Fruit fly (Drosophila melanogaster) whole organism, embryonic: Measurements from ENCODE around the gene Sf3a2.
A peak's percentile ranks its signal among the peaks of the same experiment; 100 is the strongest.

Source experiments
- ATbp ChIP-seq: fragments of 200-800 bp; sonication (Bioruptor generic); optimal IDR thresholded peaks from 2 replicates; lab custom pipeline; 2017; ENCODE audit warnings: missing biosample characterization, mild to moderate bottlenecking, missing genetic modification characterization, missing genetic modification reagents
- Asciz ChIP-seq: fragments of 200-800 bp; sonication (Bioruptor generic); optimal IDR thresholded peaks from 2 replicates; lab custom pipeline; 2017; ENCODE audit warnings: missing biosample characterization, mild to moderate bottlenecking, missing genetic modification characterization, missing genetic modification reagents
- Awh ChIP-seq: fragments of 200-800 bp; sonication (Bioruptor generic); IDR thresholded peaks from 2 replicates; pipeline ENCODE4, ENCODE4 v1.3.6; 2022; ENCODE audit warnings: missing biosample characterization, missing genetic modification characterization
- B-H1 ChIP-seq: fragments of 200-800 bp; sonication (Bioruptor generic); IDR thresholded peaks from 3 replicates; pipeline ENCODE4 v1.3.6; 2022; ENCODE audit warnings: missing biosample characterization, missing genetic modification characterization
- CG10274 ChIP-seq: fragments of 200-800 bp; sonication (Bioruptor generic); optimal IDR thresholded peaks from 3 replicates; lab custom pipeline; 2017; ENCODE audit warnings: missing biosample characterization, mild to moderate bottlenecking, missing genetic modification characterization
- CG10979 ChIP-seq: fragments of 200-800 bp; sonication (Bioruptor generic); optimal IDR thresholded peaks from 2 replicates; lab custom pipeline; 2018; ENCODE audit warnings: missing biosample characterization, mild to moderate bottlenecking, missing genetic modification characterization, moderate library complexity
- CG13775 ChIP-seq: fragments of 200-800 bp; sonication (Bioruptor generic); optimal IDR thresholded peaks from 3 replicates; lab custom pipeline; 2017; ENCODE audit warnings: missing biosample characterization, mild to moderate bottlenecking, missing genetic modification characterization
- CG15514 ChIP-seq: fragments of 200-800 bp; sonication (Bioruptor generic); optimal IDR thresholded peaks from 3 replicates; lab custom pipeline; 2017; ENCODE audit warnings: missing biosample characterization, missing genetic modification characterization, mild to moderate bottlenecking, moderate library complexity, missing genetic modification reagents
- CG2120 ChIP-seq: fragments of 200-800 bp; sonication (Bioruptor generic); optimal IDR thresholded peaks from 3 replicates; lab custom pipeline; 2016; ENCODE audit warnings: missing biosample characterization, missing genetic modification characterization
- CG2129 ChIP-seq: fragments of 200-800 bp; sonication (Bioruptor generic); IDR thresholded peaks from 2 replicates; pipeline ENCODE4 v1.3.6; 2022; ENCODE audit warnings: missing biosample characterization, missing genetic modification characterization; ENCODE audit not compliant: partially characterized antibody
- CG2199 ChIP-seq: fragments of 200-800 bp; sonication (Bioruptor generic); IDR thresholded peaks from 3 replicates; pipeline ENCODE4 v1.3.6; 2022; ENCODE audit warnings: missing biosample characterization, missing genetic modification characterization
- CG2875 ChIP-seq: fragments of 200-800 bp; sonication (Bioruptor generic); optimal IDR thresholded peaks from 2 replicates; lab custom pipeline; 2017; ENCODE audit warnings: missing biosample characterization, mild to moderate bottlenecking, missing genetic modification characterization, missing genetic modification reagents
- CG30431 ChIP-seq: fragments of 200-800 bp; sonication (Bioruptor generic); optimal IDR thresholded peaks from 2 replicates; lab custom pipeline; 2017; ENCODE audit warnings: missing biosample characterization, missing genetic modification characterization
- CG32532 ChIP-seq: fragments of 200-800 bp; sonication (Bioruptor generic); IDR thresholded peaks from 2 replicates; pipeline ENCODE4 v1.3.6; 2022; ENCODE audit warnings: missing biosample characterization, missing genetic modification characterization
- CG5953 ChIP-seq: fragments of 200-800 bp; sonication (Bioruptor generic); IDR thresholded peaks from 2 replicates; pipeline ENCODE4 v1.3.6; 2022; ENCODE audit warnings: missing biosample characterization, missing genetic modification characterization
- CG6765 ChIP-seq: fragments of 200-800 bp; sonication (Bioruptor generic); optimal IDR thresholded peaks from 3 replicates; lab custom pipeline; 2017; ENCODE audit warnings: missing biosample characterization, mild to moderate bottlenecking, missing genetic modification characterization
- CG7963 ChIP-seq: fragments of 200-800 bp; sonication (Bioruptor generic); IDR thresholded peaks from 3 replicates; pipeline ENCODE4 v1.3.6; 2022; ENCODE audit warnings: missing biosample characterization, missing genetic modification characterization; ENCODE audit not compliant: partially characterized antibody
- CG8290 ChIP-seq, 3 experiments: fragments of 200-800 bp; sonication (Bioruptor generic); optimal IDR thresholded peaks; 2 replicates each; lab custom pipeline; 2016 to 2019; ENCODE audit warnings: missing biosample characterization in 3 of 3, missing genetic modification characterization in 3 of 3, mild to moderate bottlenecking in 2 of 3, moderate library complexity in 1 of 3
- CG9609 ChIP-seq: fragments of 200-800 bp; sonication (Bioruptor generic); optimal IDR thresholded peaks from 3 replicates; lab custom pipeline; 2016; ENCODE audit warnings: missing biosample characterization, missing genetic modification characterization
- Camta ChIP-seq: fragments of 200-800 bp; sonication (Bioruptor generic); optimal IDR thresholded peaks from 2 replicates; lab custom pipeline; 2016; ENCODE audit warnings: missing biosample characterization, missing genetic modification characterization
- CrebB ChIP-seq: fragments of 200-800 bp; sonication (Bioruptor generic); optimal IDR thresholded peaks from 3 replicates; lab custom pipeline; 2018; ENCODE audit warnings: missing biosample characterization, mild to moderate bottlenecking, missing genetic modification characterization
- Dfd ChIP-seq, 2 experiments: fragments of >200 bp; optimal IDR thresholded peaks; 2 replicates each; lab custom pipeline; 2017; ENCODE audit warnings: missing biosample characterization in 2 of 2, missing genetic modification characterization in 2 of 2
- Doc2 ChIP-seq: fragments of 200-800 bp; sonication (Bioruptor generic); IDR thresholded peaks from 2 replicates; pipeline ENCODE4 v1.3.6; 2022; ENCODE audit warnings: missing biosample characterization, missing genetic modification characterization
- Doc3 ChIP-seq: fragments of 200-800 bp; sonication (Bioruptor generic); IDR thresholded peaks from 3 replicates; pipeline ENCODE4 v1.3.6; 2022; ENCODE audit warnings: missing biosample characterization, missing genetic modification characterization; ENCODE audit not compliant: partially characterized antibody
- Fer2 ChIP-seq: fragments of 200-800 bp; sonication (Bioruptor generic); optimal IDR thresholded peaks from 2 replicates; lab custom pipeline; 2018; ENCODE audit warnings: missing biosample characterization, mild to moderate bottlenecking, missing genetic modification characterization, moderate library complexity
- Meics ChIP-seq: fragments of 200-800 bp; sonication (Bioruptor generic); optimal IDR thresholded peaks from 2 replicates; lab custom pipeline; 2017; ENCODE audit warnings: missing biosample characterization, mild to moderate bottlenecking, missing genetic modification characterization
- Mes4 ChIP-seq: fragments of 200-800 bp; sonication (Bioruptor generic); optimal IDR thresholded peaks from 2 replicates; lab custom pipeline; 2016; ENCODE audit warnings: missing biosample characterization, missing genetic modification characterization
- NFAT ChIP-seq: fragments of 200-800 bp; sonication (Bioruptor generic); IDR thresholded peaks from 2 replicates; pipeline ENCODE4 v1.3.6; 2022; ENCODE audit warnings: missing biosample characterization, missing genetic modification characterization
- Scr ChIP-seq: fragments of 200-800 bp; sonication (Bioruptor generic); IDR thresholded peaks from 2 replicates; pipeline ENCODE4 v1.3.6; 2022; ENCODE audit warnings: missing biosample characterization, missing genetic modification characterization; ENCODE audit not compliant: partially characterized antibody
- Trl ChIP-seq, 3 experiments: fragments of >200 bp in 2 of 3; fragments of 200-800 bp in 1 of 3; sonication (Bioruptor generic) in 1 of 3; optimal IDR thresholded peaks; 2 replicates in 1 of 3; 3 replicates in 2 of 3; lab custom pipeline; 2016 to 2017; ENCODE audit warnings: missing biosample characterization in 1 of 3, missing genetic modification characterization in 1 of 3
- ato ChIP-seq: fragments of 200-800 bp; sonication (Bioruptor generic); IDR thresholded peaks from 2 replicates; pipeline ENCODE4 v1.3.6; 2022; ENCODE audit warnings: missing biosample characterization, missing genetic modification characterization; ENCODE audit not compliant: partially characterized antibody
- cato ChIP-seq: fragments of 200-800 bp; sonication (Bioruptor generic); optimal IDR thresholded peaks from 2 replicates; lab custom pipeline; 2016; ENCODE audit warnings: missing biosample characterization, missing genetic modification characterization, borderline replicate concordance
- chm ChIP-seq: fragments of 200-800 bp; sonication (Bioruptor generic); IDR thresholded peaks from 2 replicates; pipeline ENCODE4 v1.3.6; 2022; ENCODE audit warnings: missing biosample characterization, missing genetic modification characterization
- ci ChIP-seq: fragments of 200-800 bp; sonication (Bioruptor generic); IDR thresholded peaks from 3 replicates; pipeline ENCODE4 v1.3.6; 2022; ENCODE audit warnings: missing biosample characterization, missing genetic modification characterization
- crol ChIP-seq: fragments of 200-800 bp; sonication (Bioruptor generic); IDR thresholded peaks from 2 replicates; pipeline ENCODE4 v1.3.6; 2022; ENCODE audit warnings: missing biosample characterization, missing genetic modification characterization
- crp ChIP-seq, 2 experiments: fragments of 200-800 bp; sonication (Bioruptor generic); optimal IDR thresholded peaks; 2 replicates in 1 of 2; 3 replicates in 1 of 2; lab custom pipeline; 2017; ENCODE audit warnings: missing biosample characterization in 2 of 2, missing genetic modification characterization in 2 of 2, mild to moderate bottlenecking in 1 of 2, moderate library complexity in 1 of 2
- hkb ChIP-seq, 2 experiments: fragments of 200-800 bp in 1 of 2; fragments of >200 bp in 1 of 2; sonication (Bioruptor generic) in 1 of 2; IDR thresholded peaks in 1 of 2; optimal IDR thresholded peaks in 1 of 2; 2 replicates each; pipeline versions ENCODE4 v1.3.6 to Lab custom; 2017 to 2022; ENCODE audit warnings: missing biosample characterization in 1 of 2, missing genetic modification characterization in 1 of 2
- insv ChIP-seq, 2 experiments: fragments of 200-800 bp; sonication (Bioruptor generic); optimal IDR thresholded peaks; 3 replicates each; lab custom pipeline; 2016 to 2018; ENCODE audit warnings: missing biosample characterization in 2 of 2, missing genetic modification characterization in 2 of 2
- mam ChIP-seq: fragments of 200-800 bp; sonication (Bioruptor generic); optimal IDR thresholded peaks from 3 replicates; lab custom pipeline; 2016; ENCODE audit warnings: missing biosample characterization, missing genetic modification characterization
- nau ChIP-seq: fragments of 200-800 bp; sonication (Bioruptor generic); optimal IDR thresholded peaks from 3 replicates; lab custom pipeline; 2017; ENCODE audit warnings: missing biosample characterization, mild to moderate bottlenecking, missing genetic modification characterization, missing genetic modification reagents
- nom ChIP-seq: fragments of 200-800 bp; sonication (Bioruptor generic); optimal IDR thresholded peaks from 2 replicates; lab custom pipeline; 2017; ENCODE audit warnings: missing biosample characterization, missing genetic modification characterization, mild to moderate bottlenecking, moderate library complexity, missing genetic modification reagents
- onecut ChIP-seq: fragments of 200-800 bp; sonication (Bioruptor generic); IDR thresholded peaks from 2 replicates; pipeline ENCODE4 v1.3.6; 2022; ENCODE audit warnings: missing biosample characterization, missing genetic modification characterization
- pan ChIP-seq, 4 experiments: fragments of >200 bp in 3 of 4; fragments of 200-800 bp in 1 of 4; sonication (Bioruptor generic) in 1 of 4; optimal IDR thresholded peaks in 3 of 4; IDR thresholded peaks in 1 of 4; 2 replicates each; pipeline versions ENCODE4 v1.3.6 to Lab custom; 2017 to 2022; ENCODE audit warnings: missing biosample characterization in 2 of 4, missing genetic modification characterization in 2 of 4, mixed read lengths in 1 of 4
- pita ChIP-seq: fragments of 200-800 bp; sonication (Bioruptor generic); optimal IDR thresholded peaks from 2 replicates; lab custom pipeline; 2017; ENCODE audit warnings: missing biosample characterization, mild to moderate bottlenecking, missing genetic modification characterization
- ranshi ChIP-seq: fragments of 200-800 bp; sonication (Bioruptor generic); IDR thresholded peaks from 2 replicates; pipeline ENCODE4 v1.3.6; 2022; ENCODE audit warnings: missing biosample characterization, missing genetic modification characterization
- vvl ChIP-seq: fragments of 200-800 bp; sonication (Bioruptor generic); IDR thresholded peaks from 2 replicates; pipeline ENCODE4 v1.3.6; 2022; ENCODE audit warnings: missing biosample characterization, missing genetic modification characterization

Gene Sf3a2

dm6 chr3L:12804035-12804729 is 9.6 kb downstream of the Sf3a2 start (continued):
- TF ChIP-seq CrebB (tag; lab: Kevin White, UChicago) (peak; percentile 29), B-H1 (GFP tag; lab: Robert Waterston, UW) (no peak), CG8290 (GFP tag; optimal IDR thresholded peaks at IDR 0.05; lab: Kevin White, UChicago) (no peak), CG8290 (tag; optimal IDR thresholded peaks at IDR 0.05; lab: Kevin White, UChicago) (peak in 1 of 2 experiments; percentile 42), Mes4 (GFP tag; lab: Kevin White, UChicago) (no peak), mam (no peak), CG13775 (GFP tag; lab: Kevin White, UChicago) (no peak), pan (optimal IDR thresholded peaks at IDR 0.05; lab: Kevin White, UChicago) (no peak), pan (GFP tag; optimal IDR thresholded peaks at IDR 0.05 in 1 of 2, IDR thresholded peaks at IDR 0.05 in 1 of 2) (no peak), Doc2 (no peak), ranshi (no peak), CG7963 (0 out of 3 replicates have a peak, but pooled peaks have one; percentile 28), CG10274 (GFP tag; lab: Kevin White, UChicago) (no peak), CG2120 (GFP tag; lab: Kevin White, UChicago) (no peak), CG2129 (no peak), pita (GFP tag; lab: Kevin White, UChicago) (no peak), CG2199 (peak; percentile 76), nau (GFP tag; lab: Kevin White, UChicago) (no peak), CG32532 (GFP tag; lab: Robert Waterston, UW) (peak; percentile 15; the same call in 1 of the 2 replicates), Fer2 (no peak), cato (no peak), CG6765 (GFP tag; lab: Kevin White, UChicago) (peak; percentile 20), Meics (GFP tag; lab: Kevin White, UChicago) (peak; percentile 30), hkb (optimal IDR thresholded peaks at IDR 0.05; lab: Kevin White, UChicago) (no peak), hkb (GFP tag; IDR thresholded peaks at IDR 0.05; lab: Robert Waterston, UW) (no peak), CG9609 (GFP tag; lab: Kevin White, UChicago) (no peak), CG2875 (GFP tag; lab: Kevin White, UChicago) (no peak), Asciz (GFP tag; lab: Kevin White, UChicago) (no peak), Dfd (GFP tag; optimal IDR thresholded peaks at IDR 0.05; lab: Kevin White, UChicago) (no peak), onecut (GFP tag; lab: Robert Waterston, UW) (peak; percentile 87), CG10979 (tag; lab: Kevin White, UChicago) (no peak), CG30431 (GFP tag; lab: Kevin White, UChicago) (no peak), crol (GFP tag; lab: Robert Waterston, UW) (peak; percentile 96), Camta (GFP tag; lab: Kevin White, UChicago) (no peak), chm (GFP tag; lab: Robert Waterston, UW) (peak; percentile 75), CG5953 (GFP tag; lab: Robert Waterston, UW) (no peak), Trl (optimal IDR thresholded peaks at IDR 0.05; lab: Kevin White, UChicago) (peak; percentile 95 to 97), Trl (GFP tag; optimal IDR thresholded peaks at IDR 0.05; lab: Kevin White, UChicago) (no peak), Awh (GFP tag; lab: Robert Waterston, UW) (peak; percentile 44), Scr (GFP tag; lab: Robert Waterston, UW) (no peak), insv (GFP tag; optimal IDR thresholded peaks at IDR 0.05; lab: Kevin White, UChicago) (no peak), ato (GFP tag; lab: Robert Waterston, UW) (no peak), NFAT (GFP tag; lab: Robert Waterston, UW) (0 out of 2 replicates have a peak, but pooled peaks have one; percentile 16), ATbp (GFP tag; lab: Kevin White, UChicago) (peak; percentile 38), CG15514 (GFP tag; lab: Kevin White, UChicago) (peak; percentile 31), crp (GFP tag; optimal IDR thresholded peaks at IDR 0.05; lab: Kevin White, UChicago) (peak in 1 of 2 experiments; percentile 61), Doc3 (GFP tag; lab: Robert Waterston, UW) (peak; percentile 22; the same call in 1 of the 3 replicates), vvl (GFP tag; lab: Robert Waterston, UW) (peak; percentile 25; the same call in 1 of the 2 replicates), nom (GFP tag; lab: Kevin White, UChicago) (peak; percentile 52), ci (peak; percentile 9; the same call in 1 of the 3 replicates)
